Worm (Caenorhabditis elegans) whole organism, young adult: Measurements from ENCODE around the gene lap-1.

Experiments
- B0336.3 ChIP-seq: fragments of 200-800 bp; sonication (Bioruptor generic); IDR thresholded peaks from 2 replicates; pipeline ENCODE4 v1.3.6; 2022; ENCODE audit warnings: missing genetic modification characterization, missing compliant biosample characterization
- C06A6.2 ChIP-seq: fragments of 200-800 bp; sonication (Bioruptor generic); conservative IDR thresholded peaks from 2 replicates; pipeline ENCODE4 v1.3.6; 2022; ENCODE audit warnings: missing genetic modification characterization, missing compliant biosample characterization
- F39B2.1 ChIP-seq: fragments of 200-800 bp; sonication (Bioruptor generic); IDR thresholded peaks from 2 replicates; pipeline ENCODE4 v1.3.6; 2022; ENCODE audit warnings: missing genetic modification reagents, missing genetic modification characterization, missing compliant biosample characterization
- F55B11.4 ChIP-seq: sonication (generic microtip); optimal IDR thresholded peaks from 2 replicates; lab custom pipeline; 2016; ENCODE audit warnings: missing compliant biosample characterization, missing genetic modification characterization, borderline replicate concordance; ENCODE audit not compliant: insufficient read depth
- K11D2.4 ChIP-seq: fragments of 200-800 bp; sonication (Bioruptor generic); IDR thresholded peaks from 2 replicates; pipeline ENCODE4 v1.3.6; 2022; ENCODE audit warnings: missing genetic modification reagents, missing genetic modification characterization, missing compliant biosample characterization
- Y53F4B.3 ChIP-seq: fragments of 200-800 bp; sonication (Bioruptor generic); IDR thresholded peaks from 2 replicates; pipeline ENCODE4 v1.3.6; 2022; ENCODE audit warnings: missing genetic modification reagents, missing genetic modification characterization, missing compliant biosample characterization
- Y53G8AR.9 ChIP-seq: fragments of 200-800 bp; sonication (Bioruptor generic); conservative IDR thresholded peaks from 2 replicates; pipeline ENCODE4 v1.3.6; 2022; ENCODE audit warnings: missing genetic modification reagents, missing genetic modification characterization, missing compliant biosample characterization
- Y95B8A.8 ChIP-seq: fragments of 200-800 bp; sonication (Bioruptor generic); IDR thresholded peaks from 2 replicates; pipeline ENCODE4 v1.3.6; 2022; ENCODE audit warnings: missing genetic modification reagents, missing genetic modification characterization, missing compliant biosample characterization
- ama-1 ChIP-seq, 3 experiments: fragments of 150-350 bp in 1 of 3; sonication (generic microtip) in 2 of 3; optimal IDR thresholded peaks; 2 replicates each; lab custom pipeline; 2014 to 2018; ENCODE audit warnings: missing biosample characterization in 2 of 3, missing genetic modification characterization in 2 of 3, missing genetic modification reagents in 2 of 3
- aptf-3 ChIP-seq: fragments of 200-800 bp; sonication (Bioruptor generic); IDR thresholded peaks from 2 replicates; pipeline ENCODE4 v1.3.6; 2022; ENCODE audit warnings: missing genetic modification characterization, missing compliant biosample characterization
- attf-6 ChIP-seq: fragments of 200-800 bp; sonication (Bioruptor generic); IDR thresholded peaks from 2 replicates; pipeline ENCODE4 v1.3.6; 2022; ENCODE audit warnings: missing genetic modification reagents, missing genetic modification characterization, missing compliant biosample characterization
- bed-2 ChIP-seq: fragments of 200-800 bp; sonication (Bioruptor generic); IDR thresholded peaks from 2 replicates; pipeline ENCODE4 v1.3.6; 2022; ENCODE audit warnings: missing genetic modification reagents, missing genetic modification characterization, missing compliant biosample characterization
- cebp-1 ChIP-seq, 2 experiments: fragments of 200-800 bp in 1 of 2; sonication (Bioruptor generic) in 1 of 2; sonication (generic microtip) in 1 of 2; IDR thresholded peaks in 1 of 2; optimal IDR thresholded peaks in 1 of 2; 2 replicates each; pipeline versions ENCODE4 v1.3.6 to Lab custom; 2017 to 2022; ENCODE audit warnings: missing compliant biosample characterization in 2 of 2, missing genetic modification characterization in 2 of 2, mild to moderate bottlenecking in 1 of 2, missing genetic modification reagents in 1 of 2, moderate library complexity in 1 of 2
- cebp-2 ChIP-seq: fragments of 200-800 bp; sonication (Bioruptor generic); IDR thresholded peaks from 2 replicates; pipeline ENCODE4 v1.3.6; 2022; ENCODE audit warnings: missing genetic modification characterization, missing compliant biosample characterization
- ceh-100 ChIP-seq: fragments of 200-800 bp; sonication (Bioruptor generic); IDR thresholded peaks from 2 replicates; pipeline ENCODE4 v1.3.6; 2022; ENCODE audit warnings: missing genetic modification reagents, missing genetic modification characterization, missing compliant biosample characterization
- ceh-27 ChIP-seq: fragments of 200-800 bp; sonication (Bioruptor generic); optimal IDR thresholded peaks from 2 replicates; lab custom pipeline; 2018; ENCODE audit warnings: mild to moderate bottlenecking, missing genetic modification characterization, moderate library complexity, missing compliant biosample characterization
- egl-44 ChIP-seq: fragments of 200-800 bp; sonication (Bioruptor generic); IDR thresholded peaks from 2 replicates; pipeline ENCODE4 v1.3.6; 2022; ENCODE audit warnings: missing genetic modification reagents, missing genetic modification characterization, missing compliant biosample characterization
- gei-17 ChIP-seq: fragments of 200-800 bp; sonication (Bioruptor generic); optimal IDR thresholded peaks from 2 replicates; lab custom pipeline; 2018; ENCODE audit warnings: mild to moderate bottlenecking, missing genetic modification characterization, missing compliant biosample characterization
- hlh-26 ChIP-seq: fragments of 200-800 bp; sonication (Bioruptor generic); conservative IDR thresholded peaks from 2 replicates; pipeline ENCODE4 v1.3.6; 2022; ENCODE audit warnings: missing genetic modification reagents, missing genetic modification characterization, missing compliant biosample characterization
- lin-54 ChIP-seq: fragments of 200-800 bp; sonication (Bioruptor generic); optimal IDR thresholded peaks from 2 replicates; lab custom pipeline; 2018; ENCODE audit warnings: mild to moderate bottlenecking, missing genetic modification characterization, missing compliant biosample characterization
- lsy-27 ChIP-seq: sonication (generic microtip); optimal IDR thresholded peaks from 2 replicates; lab custom pipeline; 2017; ENCODE audit warnings: missing genetic modification characterization, mild to moderate bottlenecking, missing compliant biosample characterization, antibody characterized with exemption, missing genotype, borderline replicate concordance; ENCODE audit not compliant: insufficient read depth
- madf-10 ChIP-seq: sonication (generic microtip); optimal IDR thresholded peaks from 2 replicates; lab custom pipeline; 2016; ENCODE audit warnings: mild to moderate bottlenecking, missing genetic modification characterization, missing compliant biosample characterization
- madf-3 ChIP-seq: fragments of 200-800 bp; sonication (Bioruptor generic); IDR thresholded peaks from 2 replicates; pipeline ENCODE4 v1.3.6; 2022; ENCODE audit warnings: missing genetic modification reagents, missing genetic modification characterization, missing compliant biosample characterization
- madf-6 ChIP-seq: fragments of 200-800 bp; sonication (Bioruptor generic); IDR thresholded peaks from 2 replicates; pipeline ENCODE4 v1.3.6; 2022; ENCODE audit warnings: missing genetic modification reagents, missing genetic modification characterization, missing compliant biosample characterization
- mcd-1 ChIP-seq: fragments of 200-800 bp; sonication (Bioruptor generic); IDR thresholded peaks from 2 replicates; pipeline ENCODE4 v1.3.6; 2022; ENCODE audit warnings: missing genetic modification reagents, missing genetic modification characterization, missing compliant biosample characterization
- nfya-1 ChIP-seq: sonication (generic microtip); optimal IDR thresholded peaks from 2 replicates; lab custom pipeline; 2017; ENCODE audit warnings: antibody characterized with exemption, missing compliant biosample characterization, missing genetic modification characterization, borderline replicate concordance; ENCODE audit not compliant: insufficient read depth
- nfya-2 ChIP-seq: fragments of 200-800 bp; sonication (Bioruptor generic); IDR thresholded peaks from 2 replicates; pipeline ENCODE4 v1.3.6; 2022; ENCODE audit warnings: missing genetic modification reagents, missing genetic modification characterization, missing compliant biosample characterization
- nfyb-1 ChIP-seq: fragments of 200-800 bp; sonication (Bioruptor generic); IDR thresholded peaks from 2 replicates; pipeline ENCODE4 v1.3.6; 2022; ENCODE audit warnings: missing genetic modification reagents, missing genetic modification characterization, missing compliant biosample characterization
- nhr-120 ChIP-seq: fragments of 200-800 bp; sonication (Bioruptor generic); IDR thresholded peaks from 2 replicates; pipeline ENCODE4 v1.3.6; 2022; ENCODE audit warnings: missing genetic modification characterization, missing compliant biosample characterization
- rcor-1 ChIP-seq: fragments of 200-800 bp; sonication (Bioruptor generic); IDR thresholded peaks from 2 replicates; pipeline ENCODE4 v1.3.6; 2022; ENCODE audit warnings: missing genetic modification reagents, missing genetic modification characterization, missing compliant biosample characterization
- repo-1 ChIP-seq: sonication (generic microtip); optimal IDR thresholded peaks from 2 replicates; lab custom pipeline; 2017; ENCODE audit warnings: mild to moderate bottlenecking, missing genetic modification characterization, missing compliant biosample characterization
- rpc-1 ChIP-seq, 2 experiments: fragments of 150-350 bp in 1 of 2; sonication (generic microtip) in 1 of 2; optimal IDR thresholded peaks; 2 replicates each; lab custom pipeline; 2014 to 2018; ENCODE audit warnings: missing biosample characterization in 1 of 2, missing genetic modification characterization in 1 of 2, missing genetic modification reagents in 1 of 2, missing genotype in 1 of 2
- sdz-38 ChIP-seq: sonication (generic microtip); optimal IDR thresholded peaks from 2 replicates; lab custom pipeline; 2016; ENCODE audit warnings: missing genotype, missing genetic modification characterization, missing compliant biosample characterization
- snpc-1.3 ChIP-seq: sonication (generic microtip); optimal IDR thresholded peaks from 2 replicates; lab custom pipeline; 2017; ENCODE audit warnings: missing genetic modification characterization, mild to moderate bottlenecking, missing compliant biosample characterization, antibody characterized with exemption, moderate library complexity, missing genotype, missing genetic modification reagents; ENCODE audit not compliant: insufficient read depth
- unc-130 ChIP-seq: sonication (generic microtip); optimal IDR thresholded peaks from 2 replicates; lab custom pipeline; 2016; ENCODE audit warnings: missing genetic modification reagents, missing genetic modification characterization, missing compliant biosample characterization
- xnd-1 ChIP-seq: sonication (generic microtip); optimal IDR thresholded peaks from 2 replicates; lab custom pipeline; 2016; ENCODE audit warnings: missing genotype, missing genetic modification reagents, missing genetic modification characterization, missing compliant biosample characterization
- zfh-2 ChIP-seq: fragments of 200-800 bp; sonication (Bioruptor generic); conservative IDR thresholded peaks from 2 replicates; pipeline ENCODE4 v1.3.6; 2022; ENCODE audit warnings: missing genetic modification reagents, missing genetic modification characterization, missing compliant biosample characterization
- zim-3 ChIP-seq: sonication (generic microtip); optimal IDR thresholded peaks from 2 replicates; lab custom pipeline; 2017; ENCODE audit warnings: mild to moderate bottlenecking, missing genetic modification characterization, moderate library complexity, missing compliant biosample characterization
- ztf-18 ChIP-seq: sonication (generic microtip); optimal IDR thresholded peaks from 2 replicates; lab custom pipeline; 2016; ENCODE audit warnings: missing genotype, mild to moderate bottlenecking, missing genetic modification characterization, missing compliant biosample characterization
- ztf-22 ChIP-seq: fragments of 200-800 bp; sonication (Bioruptor generic); optimal IDR thresholded peaks from 2 replicates; lab custom pipeline; 2018; ENCODE audit warnings: mild to moderate bottlenecking, missing genetic modification characterization, moderate library complexity, missing compliant biosample characterization

The lap-1 gene

DNA sequence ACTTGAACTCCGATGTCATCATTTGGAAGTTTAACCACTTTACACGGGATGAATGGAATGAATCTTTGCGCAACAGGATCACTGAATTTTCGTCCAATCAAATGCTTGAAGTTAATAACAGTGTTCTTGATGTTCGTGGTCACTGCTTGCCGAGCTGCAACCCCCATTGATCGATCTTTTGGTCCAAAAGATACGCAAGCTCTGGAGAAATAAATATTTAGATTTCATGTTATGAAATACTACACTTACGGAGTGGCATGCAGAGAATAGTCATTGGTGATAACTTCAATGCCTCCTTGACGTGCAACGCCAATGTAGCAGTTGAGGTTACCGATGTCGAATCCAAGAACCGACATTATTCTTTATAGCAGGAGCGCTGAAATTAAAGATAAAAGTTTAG lies 44.8 kb upstream of the lap-1 start, which contains the start of gene hsp-110 (continued):
- no peak for TF ChIP-seq rcor-1

DNA sequence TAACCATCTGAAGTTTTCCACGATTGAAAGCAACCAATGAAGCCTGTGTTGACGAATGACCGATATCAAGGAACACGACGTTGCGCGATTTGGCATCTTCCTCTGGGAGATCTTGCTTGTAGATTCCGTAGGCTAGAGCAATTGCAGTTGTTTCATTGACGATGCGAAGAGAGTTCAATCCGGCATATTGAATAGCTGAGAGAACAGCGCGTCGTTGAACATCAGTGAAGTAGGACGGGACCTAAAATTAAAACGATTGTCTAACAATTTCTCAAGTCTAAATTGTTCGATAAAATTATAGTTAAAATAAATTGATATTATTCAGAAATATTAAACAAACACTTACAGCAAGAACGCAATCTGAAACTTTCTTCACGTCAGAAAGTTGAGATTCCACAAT lies 44.3 kb upstream of the lap-1 start:
- TF ChIP-seq zim-3 (tag; lab: Kevin White, UChicago), result peak; percentile 24
- peak; percentile 61 for TF ChIP-seq lin-54 (GFP tag; lab: Kevin White, UChicago)
- no peak for TF ChIP-seq madf-10
- no peak for TF ChIP-seq attf-6
- no peak for TF ChIP-seq xnd-1 (tag; lab: Kevin White, UChicago)
- no peak for TF ChIP-seq ztf-18 (tag; lab: Kevin White, UChicago)
- 0 out of 2 replicates have a peak, but pooled peaks have one; percentile 2 for TF ChIP-seq B0336.3 (GFP tag; lab: Robert Waterston, UW)
- 0 out of 2 replicates have a peak, but pooled peaks have one; percentile 22 for TF ChIP-seq nfyb-1 (GFP tag; lab: Robert Waterston, UW)
- no peak for TF ChIP-seq ztf-22 (GFP tag; lab: Kevin White, UChicago)
- TF ChIP-seq egl-44 (GFP tag; lab: Robert Waterston, UW), result 0 out of 2 replicates have a peak, but pooled peaks have one; percentile 18
- TF ChIP-seq F39B2.1 (GFP tag; lab: Robert Waterston, UW), result peak; percentile 61; the same call in 1 of the 2 replicates
- no peak for TF ChIP-seq bed-2 (GFP tag; lab: Robert Waterston, UW)
- TF ChIP-seq Y53G8AR.9 (GFP tag; lab: Robert Waterston, UW), result peak; percentile 70
- no peak for TF ChIP-seq hlh-26
- peak; percentile 76; the same call in 1 of the 2 replicates for TF ChIP-seq cebp-2 (GFP tag; lab: Robert Waterston, UW)
- no peak for TF ChIP-seq nfya-1 (tag; lab: Kevin White, UChicago)
- no peak for TF ChIP-seq aptf-3 (GFP tag; lab: Robert Waterston, UW)
- 0 out of 2 replicates have a peak, but pooled peaks have one; percentile 19 for TF ChIP-seq ceh-100 (GFP tag; lab: Robert Waterston, UW)
- TF ChIP-seq madf-6 (GFP tag; lab: Robert Waterston, UW), result 0 out of 2 replicates have a peak, but pooled peaks have one; percentile 51

DNA sequence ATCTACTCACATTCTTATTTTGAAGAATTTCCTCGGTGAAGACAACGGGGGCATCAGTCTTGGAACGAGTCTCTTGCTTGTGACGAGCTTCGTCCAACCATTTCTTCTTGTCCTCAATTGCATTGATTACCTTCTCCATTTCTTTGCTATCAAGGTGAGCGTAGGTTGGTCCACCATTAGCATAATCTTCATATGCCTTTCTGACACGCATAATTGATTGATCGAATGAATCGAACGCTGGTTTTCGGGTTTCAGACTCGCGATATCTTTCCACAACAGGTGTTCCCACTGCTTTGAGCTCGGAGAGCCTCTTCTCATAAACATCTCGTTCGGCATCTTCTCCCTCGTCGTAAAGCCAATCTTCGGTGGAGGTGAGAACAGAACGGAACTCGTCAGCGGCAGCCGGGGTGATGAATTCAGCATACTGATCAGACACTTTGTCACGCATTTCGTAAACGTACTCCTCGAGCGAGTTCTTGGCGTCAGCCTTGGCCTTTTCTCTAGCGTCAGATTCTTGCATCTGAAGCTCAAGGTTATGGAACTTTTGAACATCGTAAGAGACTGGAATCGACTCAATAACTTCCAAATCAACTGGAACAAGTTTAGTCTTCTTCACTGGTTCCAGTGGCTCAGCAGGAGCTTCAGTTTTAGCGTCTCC lies 42.8 kb upstream of the lap-1 start:
- no peak for TF ChIP-seq K11D2.4 (GFP tag; lab: Robert Waterston, UW)
- peak; percentile 32 for TF ChIP-seq F55B11.4
- 0 out of 2 replicates have a peak, but pooled peaks have one; percentile 17 for TF ChIP-seq B0336.3 (GFP tag; lab: Robert Waterston, UW)
- TF ChIP-seq Y95B8A.8 (GFP tag; lab: Robert Waterston, UW), result 0 out of 2 replicates have a peak, but pooled peaks have one; percentile 33
- TF ChIP-seq zfh-2 (GFP tag; lab: Robert Waterston, UW), result peak; percentile 56
- peak; percentile 9 for TF ChIP-seq repo-1 (tag; lab: Kevin White, UChicago)

DNA sequence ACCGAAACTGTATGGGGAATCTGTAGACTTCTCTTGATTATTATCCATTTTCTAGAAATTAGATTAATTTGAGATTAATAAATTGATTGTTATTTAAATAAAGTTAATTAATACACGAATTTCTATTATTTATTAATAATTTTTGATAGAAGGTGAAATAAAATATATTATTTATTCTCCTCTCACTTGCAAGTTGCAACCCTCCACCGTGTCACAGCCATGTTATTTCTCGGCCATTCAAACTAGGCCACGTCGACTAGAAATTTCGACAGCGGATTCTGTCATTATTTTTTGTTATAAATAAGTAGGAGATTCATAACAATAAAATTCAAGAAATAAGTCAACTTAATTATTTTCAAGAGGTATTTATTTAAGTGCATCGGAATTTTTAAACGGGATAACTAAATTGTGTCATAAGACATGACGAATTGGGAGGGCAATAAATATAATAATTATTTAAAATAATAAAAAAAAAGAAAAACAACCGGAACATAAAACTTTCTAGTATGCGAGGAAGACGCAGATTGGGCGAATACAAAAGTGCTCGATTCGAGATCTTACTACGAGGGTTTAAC lies 41.9 kb upstream of the lap-1 start, which contains the start of gene ufbp-1:
TSS of gene ufbp-1 (minus strand) at position 51 of the 575 bp plus-strand sequence.
- TF ChIP-seq lsy-27 (no peak), nfya-2 (GFP tag; lab: Robert Waterston, UW) (0 out of 2 replicates have a peak, but pooled peaks have one; percentile 57), C06A6.2 (0 out of 2 replicates have a peak, but pooled peaks have one; percentile 14), sdz-38 (tag; lab: Kevin White, UChicago) (no peak), rpc-1 (optimal IDR thresholded peaks at IDR 0.05; lab: Kevin White, UChicago) (no peak), rpc-1 (tag; optimal IDR thresholded peaks at IDR 0.05; lab: Kevin White, UChicago) (no peak), ceh-27 (peak; percentile 67), madf-3 (GFP tag; lab: Robert Waterston, UW) (peak; percentile 33; the same call in 1 of the 2 replicates), cebp-2 (GFP tag; lab: Robert Waterston, UW) (no peak; the same call in 1 of the 2 replicates), ama-1 (optimal IDR thresholded peaks at IDR 0.05; lab: Kevin White, UChicago) (peak; percentile 87), ama-1 (GFP tag; optimal IDR thresholded peaks at IDR 0.05; lab: Kevin White, UChicago) (peak; percentile 72 to 82), mcd-1 (GFP tag; lab: Robert Waterston, UW) (peak; percentile 57; the same call in 1 of the 2 replicates), snpc-1.3 (tag; lab: Kevin White, UChicago) (peak; percentile 26), cebp-1 (GFP tag; IDR thresholded peaks at IDR 0.05; lab: Robert Waterston, UW) (peak; percentile 53), cebp-1 (tag; optimal IDR thresholded peaks at IDR 0.05; lab: Kevin White, UChicago) (peak; percentile 88), nhr-120 (GFP tag; lab: Robert Waterston, UW) (no peak), Y53F4B.3 (GFP tag; lab: Robert Waterston, UW) (no peak), gei-17 (peak; percentile 83), unc-130 (peak; percentile 63)
